Fruit fly (Drosophila melanogaster): ENCODE results near the gene slou.
A peak's percentile ranks its signal among the peaks of the same experiment; 100 is the strongest.

The slou gene

DNA sequence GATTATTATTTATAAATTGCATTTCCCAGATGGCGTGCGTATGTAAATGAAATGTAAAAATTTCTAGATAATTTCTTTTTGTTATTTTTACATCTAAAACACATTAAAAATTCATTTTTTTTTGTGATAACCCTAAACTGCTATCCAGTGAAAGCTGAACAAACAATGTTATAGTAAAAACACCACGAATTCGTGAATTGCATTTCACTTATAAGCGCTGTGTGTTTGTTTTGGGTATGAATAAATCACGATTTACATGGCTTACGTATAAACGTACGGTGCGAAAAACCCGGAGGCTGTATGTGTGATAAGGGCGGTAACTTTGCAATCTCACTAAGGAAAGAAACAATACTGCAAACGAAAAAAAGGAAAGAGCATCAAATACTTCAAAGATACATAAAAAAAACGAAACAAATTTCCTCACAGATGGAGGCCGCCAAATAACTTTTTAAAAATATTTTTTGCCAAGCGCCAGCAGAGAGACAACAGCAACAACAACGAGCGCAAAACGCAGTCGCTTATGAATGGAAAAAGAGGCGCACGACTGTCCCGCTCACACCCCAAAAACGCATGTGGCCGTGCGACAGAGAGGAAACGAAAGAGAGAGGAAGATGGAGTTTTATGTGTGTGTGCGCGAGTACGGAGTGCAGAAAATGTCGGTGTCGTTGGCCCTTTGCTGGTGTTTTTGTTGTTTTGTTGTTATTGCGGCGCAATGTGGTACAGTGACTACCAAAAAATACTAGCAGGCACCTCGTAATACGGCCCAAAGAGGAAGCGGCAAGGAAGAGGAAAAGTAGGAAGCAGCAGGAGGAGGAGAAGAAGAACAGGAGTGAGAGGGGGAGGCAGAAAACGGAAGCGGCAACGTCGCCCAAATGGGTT is 49.5 kb upstream of the slou start (continued):
- TF ChIP-seq NC2α (GFP tag; optimal IDR thresholded peaks at IDR 0.05) (no peak), YL-1 (GFP tag; optimal IDR thresholded peaks at IDR 0.05) (no peak), CG1792 (GFP tag; optimal IDR thresholded peaks at IDR 0.05) (no peak), CG2202 (tag; optimal IDR thresholded peaks at IDR 0.05) (no peak), lab (GFP tag; optimal IDR thresholded peaks at IDR 0.05) (no peak), Sry-β (GFP tag; optimal IDR thresholded peaks at IDR 0.05) (no peak), D (optimal IDR thresholded peaks at IDR 0.05) (no peak), D (GFP tag; optimal IDR thresholded peaks at IDR 0.05) (no peak), CG17829 (tag; optimal IDR thresholded peaks at IDR 0.05) (no peak), chn (GFP tag; optimal IDR thresholded peaks at IDR 0.05) (peak; percentile 3), Dll (GFP tag; IDR thresholded peaks at IDR 0.05; ENCODE audit: partially characterized antibody) (no peak), CG16813 (GFP tag; IDR thresholded peaks at IDR 0.05; ENCODE audit: partially characterized antibody) (no peak), lov (optimal IDR thresholded peaks at IDR 0.05) (no peak), lov (GFP tag; IDR thresholded peaks at IDR 0.05) (no peak), crp (GFP tag; optimal IDR thresholded peaks at IDR 0.05) (no peak), p53 (GFP tag; optimal IDR thresholded peaks at IDR 0.05) (no peak), fd64A (GFP tag; optimal IDR thresholded peaks at IDR 0.05) (no peak), Rx (GFP tag; IDR thresholded peaks at IDR 0.05) (no peak), D19A (tag; optimal IDR thresholded peaks at IDR 0.05) (peak; percentile 45), CG3407 (GFP tag; optimal IDR thresholded peaks at IDR 0.05) (no peak), gsb (GFP tag; IDR thresholded peaks at IDR 0.05) (no peak), CG18764 (GFP tag; optimal IDR thresholded peaks at IDR 0.05) (no peak), tx (GFP tag; optimal IDR thresholded peaks at IDR 0.05) (no peak), CG14050 (GFP tag; IDR thresholded peaks at IDR 0.05) (no peak), E2f1 (GFP tag; IDR thresholded peaks at IDR 0.05) (no peak), CG6689 (GFP tag; IDR thresholded peaks at IDR 0.05) (no peak), PHDP (tag; optimal IDR thresholded peaks at IDR 0.05) (no peak), Fer2 (tag; optimal IDR thresholded peaks at IDR 0.05) (no peak), CG10543 (GFP tag; optimal IDR thresholded peaks at IDR 0.05) (no peak), CG8924 (tag; optimal IDR thresholded peaks at IDR 0.05) (peak; percentile 26), ham (GFP tag; IDR thresholded peaks at IDR 0.05) (no peak), CG11398 (GFP tag; optimal IDR thresholded peaks at IDR 0.05) (no peak), CG7963 (GFP tag; IDR thresholded peaks at IDR 0.05; ENCODE audit: partially characterized antibody) (no peak), Asciz (GFP tag; optimal IDR thresholded peaks at IDR 0.05) (no peak), CG11247 (GFP tag; IDR thresholded peaks at IDR 0.05) (no peak), CG7745 (tag; optimal IDR thresholded peaks at IDR 0.05) (no peak), CG1024 (GFP tag; IDR thresholded peaks at IDR 0.05) (no peak), shn (GFP tag; optimal IDR thresholded peaks at IDR 0.05) (no peak), repo (GFP tag; optimal IDR thresholded peaks at IDR 0.05) (no peak), sd (tag; optimal IDR thresholded peaks at IDR 0.05) (peak; percentile 61), CG7786 (GFP tag; optimal IDR thresholded peaks at IDR 0.05) (no peak), pum (GFP tag; optimal IDR thresholded peaks at IDR 0.05) (no peak), D19B (GFP tag; optimal IDR thresholded peaks at IDR 0.05) (no peak), CG12236 (GFP tag; optimal IDR thresholded peaks at IDR 0.05) (no peak), CG17612 (GFP tag; IDR thresholded peaks at IDR 0.05) (no peak), CG7556 (GFP tag; optimal IDR thresholded peaks at IDR 0.05) (no peak), CG2116 (GFP tag; optimal IDR thresholded peaks at IDR 0.05) (no peak), CG18262 (tag; optimal IDR thresholded peaks at IDR 0.05) (no peak), Tbp (GFP tag; optimal IDR thresholded peaks at IDR 0.05) (no peak), abd-A (tag; optimal IDR thresholded peaks at IDR 0.05) (peak; percentile 73)

All from whole organism, embryonic.